Fruit fly (Drosophila melanogaster) whole organism, embryonic: Measurements from ENCODE around the gene CG6106.

Source experiments
- Atf6 ChIP-seq: fragments of 200-800 bp; sonication (Bioruptor generic); IDR thresholded peaks from 2 replicates; pipeline ENCODE4 v1.3.6; 2022; ENCODE audit warnings: missing biosample characterization, missing genetic modification characterization
- Bdp1 ChIP-seq: fragments of 200-800 bp; sonication (Bioruptor generic); optimal IDR thresholded peaks from 3 replicates; lab custom pipeline; 2016; ENCODE audit warnings: missing biosample characterization, missing genetic modification characterization
- BtbVII ChIP-seq: fragments of 200-800 bp; sonication (Bioruptor generic); optimal IDR thresholded peaks from 3 replicates; lab custom pipeline; 2017; ENCODE audit warnings: missing biosample characterization, mild to moderate bottlenecking, missing genetic modification characterization
- CG10431 ChIP-seq: fragments of 200-800 bp; sonication (Bioruptor generic); optimal IDR thresholded peaks from 3 replicates; lab custom pipeline; 2018; ENCODE audit warnings: missing biosample characterization, mild to moderate bottlenecking, missing genetic modification characterization
- CG10462 ChIP-seq: fragments of 200-800 bp; sonication (Bioruptor generic); optimal IDR thresholded peaks from 2 replicates; lab custom pipeline; 2016; ENCODE audit warnings: missing biosample characterization, missing genetic modification characterization
- CG10565 ChIP-seq: fragments of 200-800 bp; sonication (Bioruptor generic); optimal IDR thresholded peaks from 3 replicates; lab custom pipeline; 2016; ENCODE audit warnings: missing biosample characterization, mild to moderate bottlenecking, missing genetic modification characterization
- CG11093 ChIP-seq: fragments of 200-800 bp; sonication (Bioruptor generic); IDR thresholded peaks from 3 replicates; pipeline ENCODE4 v1.3.6; 2022; ENCODE audit warnings: missing biosample characterization, missing genetic modification characterization
- CG12659 ChIP-seq: fragments of 200-800 bp; sonication (Bioruptor generic); optimal IDR thresholded peaks from 3 replicates; lab custom pipeline; 2017; ENCODE audit warnings: mild to moderate bottlenecking, missing biosample characterization, missing genetic modification reagents, missing genetic modification characterization
- CG13296 ChIP-seq: fragments of 200-800 bp; sonication (Bioruptor generic); optimal IDR thresholded peaks from 3 replicates; lab custom pipeline; 2018; ENCODE audit warnings: missing biosample characterization, mild to moderate bottlenecking, missing genetic modification characterization
- CG16779 ChIP-seq: fragments of 200-800 bp; sonication (Bioruptor generic); IDR thresholded peaks from 2 replicates; pipeline ENCODE4 v1.3.6; 2022; ENCODE audit warnings: missing biosample characterization, missing genetic modification characterization
- CG2199 ChIP-seq: fragments of 200-800 bp; sonication (Bioruptor generic); IDR thresholded peaks from 3 replicates; pipeline ENCODE4 v1.3.6; 2022; ENCODE audit warnings: missing biosample characterization, missing genetic modification characterization
- CG32772 ChIP-seq: fragments of 200-800 bp; sonication (Bioruptor generic); IDR thresholded peaks from 2 replicates; pipeline ENCODE4 v1.3.6; 2022; ENCODE audit warnings: missing biosample characterization, missing genetic modification characterization
- CG33213 ChIP-seq: fragments of 200-800 bp; sonication (Bioruptor generic); optimal IDR thresholded peaks from 3 replicates; lab custom pipeline; 2016; ENCODE audit warnings: missing biosample characterization, missing genetic modification characterization
- CG3838 ChIP-seq: fragments of 200-800 bp; sonication (Bioruptor generic); optimal IDR thresholded peaks from 3 replicates; lab custom pipeline; 2016; ENCODE audit warnings: missing biosample characterization, missing genetic modification characterization
- CG3995 ChIP-seq: fragments of 200-800 bp; sonication (Bioruptor generic); optimal IDR thresholded peaks from 3 replicates; lab custom pipeline; 2016; ENCODE audit warnings: missing biosample characterization, missing genetic modification characterization
- CG4328 ChIP-seq: fragments of 200-800 bp; sonication (Bioruptor generic); optimal IDR thresholded peaks from 3 replicates; lab custom pipeline; 2017; ENCODE audit warnings: missing biosample characterization, missing genetic modification reagents, missing genetic modification characterization
- CG4424 ChIP-seq: fragments of 200-800 bp; sonication (Bioruptor generic); optimal IDR thresholded peaks from 3 replicates; lab custom pipeline; 2016; ENCODE audit warnings: missing biosample characterization, missing genetic modification characterization
- CG6272 ChIP-seq: fragments of 200-800 bp; sonication (Bioruptor generic); IDR thresholded peaks from 2 replicates; pipeline ENCODE4 v1.3.6; 2022; ENCODE audit warnings: missing biosample characterization, missing genetic modification characterization
- CG6854 ChIP-seq: fragments of 200-800 bp; sonication (Bioruptor generic); optimal IDR thresholded peaks from 3 replicates; lab custom pipeline; 2017; ENCODE audit warnings: missing biosample characterization, mild to moderate bottlenecking, missing genetic modification characterization
- CG7372 ChIP-seq: fragments of 200-800 bp; sonication (Bioruptor generic); IDR thresholded peaks from 2 replicates; pipeline ENCODE4 v1.3.6; 2022; ENCODE audit warnings: missing biosample characterization, missing genetic modification characterization
- CG7963 ChIP-seq: fragments of 200-800 bp; sonication (Bioruptor generic); IDR thresholded peaks from 3 replicates; pipeline ENCODE4 v1.3.6; 2022; ENCODE audit warnings: missing biosample characterization, missing genetic modification characterization; ENCODE audit not compliant: partially characterized antibody
- CG8765 ChIP-seq: fragments of 200-800 bp; sonication (Bioruptor generic); IDR thresholded peaks from 2 replicates; pipeline ENCODE4 v1.3.6; 2022; ENCODE audit warnings: missing biosample characterization, missing genetic modification characterization
- CG9797 ChIP-seq: fragments of 200-800 bp; sonication (Bioruptor generic); optimal IDR thresholded peaks from 3 replicates; lab custom pipeline; 2018; ENCODE audit warnings: missing biosample characterization, mild to moderate bottlenecking, missing genetic modification characterization
- Dad ChIP-seq: fragments of 200-800 bp; sonication (Bioruptor generic); optimal IDR thresholded peaks from 3 replicates; lab custom pipeline; 2016; ENCODE audit warnings: missing biosample characterization, missing genetic modification characterization
- H2.0 ChIP-seq: fragments of 200-800 bp; sonication (Bioruptor generic); IDR thresholded peaks from 2 replicates; pipeline ENCODE4 v1.3.6; 2022; ENCODE audit warnings: missing biosample characterization, missing genetic modification characterization
- Hr39 ChIP-seq: fragments of >200 bp; optimal IDR thresholded peaks from 2 replicates; lab custom pipeline; 2017
- Kr ChIP-seq: fragments of 200-800 bp; sonication (Bioruptor generic); optimal IDR thresholded peaks from 2 replicates; lab custom pipeline; 2017; ENCODE audit warnings: missing biosample characterization, mild to moderate bottlenecking, missing genetic modification characterization
- Lhr ChIP-seq: fragments of 200-800 bp; sonication (Bioruptor generic); optimal IDR thresholded peaks from 3 replicates; lab custom pipeline; 2017; ENCODE audit warnings: mild to moderate bottlenecking, missing biosample characterization, missing genetic modification reagents, missing genetic modification characterization
- Max ChIP-seq: fragments of 200-800 bp; sonication (Bioruptor generic); optimal IDR thresholded peaks from 2 replicates; lab custom pipeline; 2016; ENCODE audit warnings: missing biosample characterization, mild to moderate bottlenecking, missing genetic modification characterization
- Oli ChIP-seq: fragments of 200-800 bp; sonication (Bioruptor generic); optimal IDR thresholded peaks from 2 replicates; lab custom pipeline; 2018; ENCODE audit warnings: missing biosample characterization, mild to moderate bottlenecking, missing genetic modification characterization, moderate library complexity
- Ravus ChIP-seq: fragments of 200-800 bp; sonication (Bioruptor generic); IDR thresholded peaks from 2 replicates; pipeline ENCODE4 v1.3.6; 2022; ENCODE audit warnings: missing biosample characterization, missing genetic modification characterization
- Scr ChIP-seq: fragments of 200-800 bp; sonication (Bioruptor generic); IDR thresholded peaks from 2 replicates; pipeline ENCODE4 v1.3.6; 2022; ENCODE audit warnings: missing biosample characterization, missing genetic modification characterization; ENCODE audit not compliant: partially characterized antibody
- Sin3A ChIP-seq: fragments of >200 bp; optimal IDR thresholded peaks from 2 replicates; lab custom pipeline; 2018
- ash1 ChIP-seq: fragments of 200-800 bp; sonication (Bioruptor generic); optimal IDR thresholded peaks from 2 replicates; lab custom pipeline; 2018; ENCODE audit warnings: missing biosample characterization, mild to moderate bottlenecking, missing genetic modification characterization
- bowl ChIP-seq: fragments of 200-800 bp; sonication (Bioruptor generic); IDR thresholded peaks from 2 replicates; pipeline ENCODE4 v1.3.6; 2022; ENCODE audit warnings: missing biosample characterization, missing genetic modification characterization
- chif ChIP-seq, 2 experiments: fragments of 200-800 bp; sonication (Bioruptor generic); optimal IDR thresholded peaks; 3 replicates each; lab custom pipeline; 2016; ENCODE audit warnings: missing biosample characterization in 2 of 2, missing genetic modification characterization in 2 of 2
- chn ChIP-seq: fragments of 200-800 bp; sonication (Bioruptor generic); optimal IDR thresholded peaks from 2 replicates; lab custom pipeline; 2016; ENCODE audit warnings: missing biosample characterization, missing genetic modification characterization
- dmrt99B ChIP-seq: fragments of 200-800 bp; sonication (Bioruptor generic); optimal IDR thresholded peaks from 2 replicates; lab custom pipeline; 2018; ENCODE audit warnings: missing biosample characterization, mild to moderate bottlenecking, missing genetic modification characterization, moderate library complexity
- esg ChIP-seq: fragments of 200-800 bp; sonication (Bioruptor generic); conservative IDR thresholded peaks from 2 replicates; pipeline ENCODE4 v1.3.6; 2022; ENCODE audit warnings: missing biosample characterization, missing genetic modification characterization
- lov ChIP-seq, 2 experiments: fragments of 200-800 bp in 1 of 2; fragments of >200 bp in 1 of 2; sonication (Bioruptor generic) in 1 of 2; IDR thresholded peaks in 1 of 2; optimal IDR thresholded peaks in 1 of 2; 2 replicates in 1 of 2; 3 replicates in 1 of 2; pipeline versions ENCODE4 v1.3.6 to Lab custom; 2017 to 2022; ENCODE audit warnings: missing biosample characterization in 1 of 2, missing genetic modification characterization in 1 of 2
- nom ChIP-seq: fragments of 200-800 bp; sonication (Bioruptor generic); optimal IDR thresholded peaks from 2 replicates; lab custom pipeline; 2017; ENCODE audit warnings: missing biosample characterization, missing genetic modification characterization, mild to moderate bottlenecking, moderate library complexity, missing genetic modification reagents
- phol ChIP-seq: fragments of 200-800 bp; sonication (Bioruptor generic); optimal IDR thresholded peaks from 3 replicates; lab custom pipeline; 2018; ENCODE audit warnings: missing biosample characterization, mild to moderate bottlenecking, missing genetic modification characterization, moderate library complexity
- pnt ChIP-seq: fragments of 200-800 bp; sonication (Bioruptor generic); optimal IDR thresholded peaks from 3 replicates; lab custom pipeline; 2016; ENCODE audit warnings: missing biosample characterization, missing genetic modification characterization
- row ChIP-seq: fragments of 200-800 bp; sonication (Bioruptor generic); IDR thresholded peaks from 3 replicates; pipeline ENCODE4 v1.3.6; 2022; ENCODE audit warnings: missing biosample characterization, missing genetic modification characterization
- stc ChIP-seq: fragments of 200-800 bp; sonication (Bioruptor generic); IDR thresholded peaks from 2 replicates; pipeline ENCODE4 v1.3.6; 2022; ENCODE audit warnings: missing biosample characterization, missing genetic modification characterization
- tin ChIP-seq: fragments of 200-800 bp; sonication (Bioruptor generic); optimal IDR thresholded peaks from 3 replicates; lab custom pipeline; 2016; ENCODE audit warnings: missing biosample characterization, missing genetic modification characterization
- toy ChIP-seq: fragments of 200-800 bp; sonication (Bioruptor generic); IDR thresholded peaks from 2 replicates; pipeline ENCODE4 v1.3.6; 2022; ENCODE audit warnings: missing biosample characterization, missing genetic modification characterization
- wor ChIP-seq: fragments of 200-800 bp; sonication (Bioruptor generic); IDR thresholded peaks from 2 replicates; pipeline ENCODE4 v1.3.6; 2022; ENCODE audit warnings: missing biosample characterization, missing genetic modification characterization
- zf30C ChIP-seq: fragments of 200-800 bp; sonication (Bioruptor generic); optimal IDR thresholded peaks from 3 replicates; lab custom pipeline; 2018; ENCODE audit warnings: missing biosample characterization, mild to moderate bottlenecking, missing genetic modification characterization

Gene CG6106

DNA sequence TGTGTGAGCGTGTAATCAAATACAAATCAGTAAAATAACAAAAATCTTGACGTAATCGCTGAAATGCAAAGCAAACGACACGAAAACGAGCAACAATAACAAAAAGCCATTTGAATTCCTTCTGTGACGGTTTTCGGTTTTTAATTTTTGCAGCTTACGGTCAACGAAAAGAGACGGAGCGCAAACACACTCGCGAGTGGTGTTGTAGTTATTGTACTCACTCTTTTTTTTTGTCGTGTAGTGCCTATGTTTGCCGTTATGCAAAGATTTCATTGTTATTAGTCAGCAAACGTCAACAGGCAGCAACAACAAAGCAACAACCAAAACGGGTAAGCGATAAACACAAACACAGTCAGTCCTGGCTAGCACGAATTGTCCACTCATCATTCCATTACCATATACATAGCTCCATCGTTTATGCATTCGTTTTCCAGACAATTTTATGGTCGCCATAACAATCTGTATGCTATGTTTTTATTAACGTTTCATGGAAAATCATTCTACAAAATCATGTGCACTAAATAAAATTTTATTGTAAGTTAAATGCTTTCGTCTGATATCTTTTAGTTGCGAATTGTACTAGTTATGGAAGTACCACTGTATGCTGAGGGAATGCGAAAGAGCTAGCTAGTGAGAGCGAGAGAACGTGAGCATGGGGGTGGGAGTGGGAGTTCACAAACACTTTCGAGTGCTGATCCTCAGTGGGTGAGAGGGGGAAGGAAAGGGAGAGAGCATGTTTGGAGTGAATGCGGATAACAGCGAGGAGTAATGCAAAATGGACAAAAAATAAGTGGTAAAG lies 8.4 kb downstream of the CG6106 start (continued):
- TF ChIP-seq bowl (GFP tag; lab: Robert Waterston, UW) (peak; percentile 59; the same call in 1 of the 2 replicates), esg (GFP tag; lab: Robert Waterston, UW) (peak; percentile 65), CG33213 (GFP tag; lab: Kevin White, UChicago) (no peak), CG3838 (GFP tag; lab: Kevin White, UChicago) (peak; percentile 36), CG32772 (GFP tag; lab: Robert Waterston, UW) (peak; percentile 60; the same call in 1 of the 2 replicates), CG10565 (no peak), Kr (no peak), Ravus (peak; percentile 9; the same call in 1 of the 2 replicates), dmrt99B (tag; lab: Kevin White, UChicago) (peak; percentile 83), CG16779 (GFP tag; lab: Robert Waterston, UW) (no peak), Max (peak; percentile 30), H2.0 (GFP tag; lab: Robert Waterston, UW) (0 out of 2 replicates have a peak, but pooled peaks have one; percentile 10), Scr (GFP tag; lab: Robert Waterston, UW) (no peak), BtbVII (GFP tag; lab: Kevin White, UChicago) (peak; percentile 63), Dad (GFP tag; lab: Kevin White, UChicago) (peak; percentile 76), CG4424 (GFP tag; lab: Kevin White, UChicago) (no peak), tin (peak; percentile 1), Lhr (GFP tag; lab: Kevin White, UChicago) (no peak), CG11093 (peak; percentile 75; the same call in 2 of the 3 replicates), lov (optimal IDR thresholded peaks at IDR 0.05; lab: Kevin White, UChicago) (no peak), lov (GFP tag; IDR thresholded peaks at IDR 0.05; lab: Robert Waterston, UW) (peak; percentile 44; the same call in 1 of the 3 replicates), CG7963 (no peak), stc (GFP tag; lab: Robert Waterston, UW) (peak; percentile 71), pnt (GFP tag; lab: Kevin White, UChicago) (no peak), CG13296 (GFP tag; lab: Kevin White, UChicago) (peak; percentile 86), CG3995 (peak; percentile 21), CG2199 (GFP tag; lab: Robert Waterston, UW) (no peak), nom (GFP tag; lab: Kevin White, UChicago) (peak; percentile 45), chif (GFP tag; optimal IDR thresholded peaks at IDR 0.05; lab: Kevin White, UChicago) (peak; percentile 23 to 49), CG4328 (GFP tag; lab: Kevin White, UChicago) (peak; percentile 84), row (peak; percentile 95), CG8765 (no peak; the same call in 1 of the 2 replicates), Oli (tag; lab: Kevin White, UChicago) (peak; percentile 69), Sin3A (lab: Kevin White, UChicago) (no peak), CG10462 (no peak), CG9797 (GFP tag; lab: Kevin White, UChicago) (no peak), wor (peak; percentile 63; the same call in 1 of the 2 replicates), CG6272 (GFP tag; lab: Robert Waterston, UW) (peak; percentile 39; the same call in 1 of the 2 replicates), CG7372 (GFP tag; lab: Robert Waterston, UW) (peak; percentile 80), chn (peak; percentile 13), zf30C (GFP tag; lab: Kevin White, UChicago) (no peak), CG10431 (GFP tag; lab: Kevin White, UChicago) (no peak), phol (peak; percentile 65), Bdp1 (peak; percentile 33), CG6854 (GFP tag; lab: Kevin White, UChicago) (peak; percentile 67), toy (GFP tag; lab: Robert Waterston, UW) (0 out of 2 replicates have a peak, but pooled peaks have one; percentile 49), Atf6 (GFP tag; lab: Robert Waterston, UW) (peak; percentile 85), CG12659 (GFP tag; lab: Kevin White, UChicago) (peak; percentile 55), Hr39 (lab: Kevin White, UChicago) (no peak), ash1 (GFP tag; lab: Kevin White, UChicago) (peak; percentile 37)
